Fruit fly (Drosophila melanogaster) whole organism, wandering third instar larva: ENCODE measurements around the gene CG14443.

Source experiments
- CG9705 ChIP-seq: fragments of 200-800 bp; sonication (Bioruptor generic); optimal IDR thresholded peaks from 2 replicates; lab custom pipeline; 2018; ENCODE audit warnings: missing biosample characterization, mild to moderate bottlenecking, missing genetic modification characterization
- Dfd ChIP-seq: fragments of >200 bp; optimal IDR thresholded peaks from 2 replicates; lab custom pipeline; 2017; ENCODE audit warnings: missing biosample characterization, missing genetic modification characterization
- Dif ChIP-seq: fragments of 200-275, 200-300 bp; sonication (Bioruptor generic); optimal IDR thresholded peaks from 2 replicates; lab custom pipeline; 2018; ENCODE audit warnings: missing biosample characterization, missing genetic modification characterization; ENCODE audit not compliant: partially characterized antibody
- GATAd ChIP-seq: sonication (Bioruptor generic); optimal IDR thresholded peaks from 2 replicates; lab custom pipeline; 2016; ENCODE audit warnings: missing biosample characterization, missing genetic modification characterization
- HLH106 ChIP-seq: fragments of 200-800 bp; optimal IDR thresholded peaks from 3 replicates; lab custom pipeline; 2019; ENCODE audit warnings: missing biosample characterization, mild to moderate bottlenecking, missing genetic modification characterization, moderate library complexity
- Hnf4 ChIP-seq: fragments of 200-800 bp; sonication (Bioruptor generic); optimal IDR thresholded peaks from 2 replicates; lab custom pipeline; 2016; ENCODE audit warnings: missing biosample characterization, mild to moderate bottlenecking, missing genetic modification characterization
- Hr78 ChIP-seq: fragments of >200 bp; optimal IDR thresholded peaks from 2 replicates; lab custom pipeline; 2017; ENCODE audit warnings: missing biosample characterization, missing genetic modification characterization
- Hr83 ChIP-seq: fragments of 200-300 bp; sonication (Bioruptor generic); optimal IDR thresholded peaks from 2 replicates; lab custom pipeline; 2016; ENCODE audit warnings: missing biosample characterization, mild to moderate bottlenecking, missing genetic modification characterization, moderate library complexity; ENCODE audit not compliant: poor library complexity, severe bottlenecking
- Jra ChIP-seq: sonication (Bioruptor generic); optimal IDR thresholded peaks from 2 replicates; lab custom pipeline; 2016; ENCODE audit warnings: missing biosample characterization, missing genetic modification characterization
- Mio ChIP-seq: sonication (Bioruptor generic); optimal IDR thresholded peaks from 2 replicates; lab custom pipeline; 2016; ENCODE audit warnings: missing biosample characterization, missing genetic modification characterization
- Myc ChIP-seq: fragments of >200 bp; optimal IDR thresholded peaks from 2 replicates; lab custom pipeline; 2017
- N ChIP-seq: fragments of >200 bp; optimal IDR thresholded peaks from 2 replicates; lab custom pipeline; 2018; ENCODE audit warnings: missing biosample characterization, missing external identifiers, missing genetic modification characterization
- OdsH ChIP-seq: fragments of 200-800 bp; sonication (Bioruptor generic); optimal IDR thresholded peaks from 2 replicates; lab custom pipeline; 2016; ENCODE audit warnings: missing biosample characterization, mild to moderate bottlenecking, missing genetic modification characterization
- Rel ChIP-seq, 2 experiments: fragments of 200-800 bp; sonication (Bioruptor generic) in 1 of 2; optimal IDR thresholded peaks; 2 replicates in 1 of 2; 3 replicates in 1 of 2; lab custom pipeline; 2016 to 2019; ENCODE audit warnings: mild to moderate bottlenecking in 2 of 2, missing biosample characterization in 2 of 2, missing genetic modification characterization in 2 of 2, moderate library complexity in 1 of 2
- Sp1 ChIP-seq: fragments of 200-800 bp; sonication (Bioruptor generic); optimal IDR thresholded peaks from 3 replicates; lab custom pipeline; 2019; ENCODE audit warnings: missing biosample characterization, mild to moderate bottlenecking, missing genetic modification characterization, moderate library complexity
- br ChIP-seq: fragments of 200-800 bp; sonication (Bioruptor generic); optimal IDR thresholded peaks from 2 replicates; lab custom pipeline; 2016; ENCODE audit warnings: missing biosample characterization, missing genetic modification characterization
- brk ChIP-seq: fragments of 200-800 bp; sonication (Bioruptor generic); optimal IDR thresholded peaks from 2 replicates; lab custom pipeline; 2016; ENCODE audit warnings: missing biosample characterization, mild to moderate bottlenecking, missing genetic modification characterization
- dl ChIP-seq, 2 experiments: fragments of 175-275, 200-275 bp in 1 of 2; fragments of 200-275 bp in 1 of 2; sonication (Bioruptor generic); optimal IDR thresholded peaks; lab custom pipeline; 2018; ENCODE audit warnings: mild to moderate bottlenecking in 2 of 2, missing biosample characterization in 2 of 2, missing genetic modification characterization in 2 of 2, moderate library complexity in 2 of 2; ENCODE audit not compliant: partially characterized antibody in 2 of 2, insufficient read depth in 1 of 2
- dmrt93B ChIP-seq: fragments of 200-800 bp; sonication (Bioruptor generic); optimal IDR thresholded peaks from 2 replicates; lab custom pipeline; 2018; ENCODE audit warnings: missing biosample characterization, mild to moderate bottlenecking, missing genetic modification characterization
- dsf ChIP-seq: sonication (Bioruptor generic); optimal IDR thresholded peaks from 2 replicates; lab custom pipeline; 2016; ENCODE audit warnings: missing biosample characterization, missing genetic modification characterization, borderline replicate concordance
- ey ChIP-seq: fragments of 200-800 bp; sonication (Bioruptor generic); optimal IDR thresholded peaks from 2 replicates; lab custom pipeline; 2016; ENCODE audit warnings: missing biosample characterization, missing genetic modification characterization
- foxo ChIP-seq, 2 experiments: fragments of 200-800 bp; sonication (Bioruptor generic); optimal IDR thresholded peaks; 2 replicates in 1 of 2; 3 replicates in 1 of 2; lab custom pipeline; 2016 to 2017; ENCODE audit warnings: missing biosample characterization in 2 of 2, missing genetic modification characterization in 2 of 2
- fru ChIP-seq: fragments of 200-800 bp; sonication (Bioruptor generic); optimal IDR thresholded peaks from 3 replicates; lab custom pipeline; 2016; ENCODE audit warnings: missing biosample characterization, mild to moderate bottlenecking, missing genetic modification characterization
- h ChIP-seq: fragments of 200-800 bp; sonication (Bioruptor generic); optimal IDR thresholded peaks from 3 replicates; lab custom pipeline; 2016; ENCODE audit warnings: missing biosample characterization, mild to moderate bottlenecking, missing genetic modification characterization
- jim ChIP-seq: fragments of 175-275, 200-325 bp; sonication (Bioruptor generic); optimal IDR thresholded peaks from 2 replicates; lab custom pipeline; 2016; ENCODE audit warnings: missing biosample characterization, mild to moderate bottlenecking, missing genetic modification characterization
- lola ChIP-seq: fragments of >200 bp; optimal IDR thresholded peaks from 2 replicates; lab custom pipeline; 2017; ENCODE audit warnings: missing biosample characterization, missing genetic modification characterization
- pan ChIP-seq: fragments of >200 bp; optimal IDR thresholded peaks from 2 replicates; lab custom pipeline; 2017
- rgr ChIP-seq: fragments of 200-800 bp; sonication (Bioruptor generic); optimal IDR thresholded peaks from 3 replicates; lab custom pipeline; 2016; ENCODE audit warnings: missing biosample characterization, mild to moderate bottlenecking, missing genetic modification characterization
- sv ChIP-seq: fragments of 200-800 bp; sonication (Bioruptor generic); optimal IDR thresholded peaks from 3 replicates; lab custom pipeline; 2016; ENCODE audit warnings: missing biosample characterization, missing genetic modification characterization
- tai ChIP-seq: sonication (Bioruptor generic); optimal IDR thresholded peaks from 2 replicates; lab custom pipeline; 2016; ENCODE audit warnings: missing biosample characterization, missing genetic modification characterization
- usp ChIP-seq: fragments of >200 bp; optimal IDR thresholded peaks from 2 replicates; lab custom pipeline; 2017; ENCODE audit warnings: missing biosample characterization, missing genetic modification characterization
- woc ChIP-seq: sonication (Bioruptor generic); optimal IDR thresholded peaks from 2 replicates; lab custom pipeline; 2016; ENCODE audit warnings: missing biosample characterization, mild to moderate bottlenecking, missing genetic modification characterization

The CG14443 gene

DNA sequence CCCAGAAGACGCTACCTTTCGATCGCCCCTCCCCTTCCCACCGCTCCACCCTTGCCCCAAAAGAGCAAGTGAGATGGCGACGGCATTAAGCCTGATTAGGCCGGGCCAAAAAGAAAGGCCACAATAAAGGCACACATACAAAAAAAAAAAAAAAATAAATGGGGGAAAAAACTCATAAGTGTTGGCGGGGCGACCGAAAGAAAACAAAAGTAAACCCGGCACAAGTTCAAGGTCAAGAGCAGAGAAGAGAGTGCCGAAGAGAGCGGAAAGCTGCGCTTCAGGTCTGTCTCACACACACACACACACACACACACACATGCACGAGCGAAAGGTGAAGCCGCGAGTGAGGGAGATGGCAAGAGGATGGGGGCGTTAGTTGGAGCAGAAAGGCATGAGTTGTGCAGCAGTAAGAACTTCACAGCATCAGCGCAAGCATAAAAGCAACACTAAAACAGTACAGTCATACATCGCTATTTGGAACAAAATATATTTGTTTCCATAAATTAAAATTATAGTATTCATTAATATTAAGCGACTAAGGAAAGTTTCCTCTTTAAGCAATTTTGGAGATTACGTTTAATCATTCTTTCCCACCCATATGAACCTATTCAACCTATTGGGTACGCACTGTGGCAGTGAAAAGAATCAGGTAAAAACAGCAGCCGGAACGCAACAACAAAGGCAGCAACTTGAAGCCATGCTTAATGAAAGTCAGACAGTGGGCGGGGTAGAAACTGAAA lies 9.6 kb upstream of the CG14443 start (continued):
- TF ChIP-seq dmrt93B (GFP tag; lab: Kevin White, UChicago) (peak; percentile 71), Dfd (no peak), HLH106 (tag; lab: Kevin White, UChicago) (peak; percentile 90), jim (GFP tag; lab: Kevin White, UChicago) (no peak), sv (GFP tag; lab: Kevin White, UChicago) (no peak)

DNA sequence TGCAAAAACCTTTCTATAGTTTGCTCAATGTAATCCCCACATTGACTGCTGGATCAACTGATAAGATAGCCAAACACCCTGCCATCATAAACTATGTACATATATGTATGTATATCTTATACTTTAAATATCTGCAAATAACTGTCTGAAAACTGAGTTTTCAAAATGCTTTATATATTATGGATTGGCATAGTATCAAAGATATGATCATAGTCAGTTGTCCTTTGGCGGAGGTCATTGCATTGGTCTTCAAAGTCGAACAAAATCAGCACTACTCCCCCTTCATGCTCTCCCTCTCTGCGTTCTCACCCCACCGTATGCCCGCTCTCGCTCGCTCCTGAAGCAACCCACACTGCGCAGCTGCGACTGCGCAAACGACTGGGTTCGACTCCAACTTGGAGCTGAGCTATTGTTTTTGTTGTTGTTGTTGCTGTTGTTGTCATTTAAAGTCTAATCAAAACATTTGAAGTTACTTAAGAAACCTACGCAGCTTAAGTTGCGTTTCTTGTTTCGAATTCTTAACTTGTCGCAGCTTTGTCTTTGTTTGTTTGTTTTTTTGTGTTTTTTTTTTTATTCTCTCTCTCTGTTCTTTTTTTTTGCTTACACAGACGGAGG lies 8.7 kb upstream of the CG14443 start:
- TF ChIP-seq Hnf4 (no peak), foxo (GFP tag; optimal IDR thresholded peaks at IDR 0.05; lab: Kevin White, UChicago) (peak in 1 of 2 experiments; percentile 33), lola (GFP tag; lab: Kevin White, UChicago) (no peak), h (GFP tag; lab: Kevin White, UChicago) (peak; percentile 22), Hr78 (no peak), woc (GFP tag; lab: Kevin White, UChicago) (peak; percentile 11), Mio (GFP tag; lab: Kevin White, UChicago) (no peak), rgr (GFP tag; lab: Kevin White, UChicago) (peak; percentile 27), HLH106 (tag; lab: Kevin White, UChicago) (no peak), ey (GFP tag; lab: Kevin White, UChicago) (peak; percentile 36), Jra (GFP tag; lab: Kevin White, UChicago) (no peak), N (GFP tag; lab: Kevin White, UChicago) (no peak), br (GFP tag; lab: Kevin White, UChicago) (no peak), fru (GFP tag; lab: Kevin White, UChicago) (peak; percentile 29), sv (GFP tag; lab: Kevin White, UChicago) (no peak)

DNA sequence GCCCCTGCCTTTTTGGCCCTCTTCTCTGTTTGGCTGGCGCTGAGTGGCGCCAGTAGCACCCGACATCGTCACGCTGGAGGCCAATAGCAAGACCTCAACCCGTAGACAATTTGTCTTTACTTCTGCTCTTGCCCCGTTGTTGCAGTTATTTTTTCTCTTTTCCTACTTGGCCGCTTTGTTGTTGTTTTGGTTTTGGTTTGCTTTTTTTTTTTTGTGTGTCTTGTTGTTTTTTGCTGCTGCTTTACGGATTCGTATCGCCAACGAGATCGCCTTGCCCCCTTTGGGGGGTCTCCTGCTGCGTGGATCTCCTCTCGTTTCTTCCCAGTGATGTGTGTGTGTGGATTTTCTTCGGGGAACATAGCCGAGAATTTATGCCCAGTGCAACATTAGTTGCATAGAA lies 1.9 kb upstream of the CG14443 start:
- TF ChIP-seq dmrt93B (GFP tag; lab: Kevin White, UChicago) (no peak), pan (lab: Kevin White, UChicago) (no peak), foxo (GFP tag; optimal IDR thresholded peaks at IDR 0.05; lab: Kevin White, UChicago) (no peak), h (GFP tag; lab: Kevin White, UChicago) (no peak), Rel (GFP tag; optimal IDR thresholded peaks at IDR 0.05; lab: Kevin White, UChicago) (no peak), Rel (tag; optimal IDR thresholded peaks at IDR 0.05; lab: Kevin White, UChicago) (no peak), Hnf4 (no peak), Jra (GFP tag; lab: Kevin White, UChicago) (no peak), Sp1 (no peak), usp (GFP tag; lab: Kevin White, UChicago) (no peak), br (GFP tag; lab: Kevin White, UChicago) (no peak), dl (GFP tag; optimal IDR thresholded peaks at IDR 0.05; lab: Kevin White, UChicago; ENCODE audit: insufficient read depth in 1 of 2, partially characterized antibody in 2 of 2) (no peak), N (GFP tag; lab: Kevin White, UChicago) (no peak), CG9705 (GFP tag; lab: Kevin White, UChicago) (no peak), lola (GFP tag; lab: Kevin White, UChicago) (no peak), Dif (GFP tag; lab: Kevin White, UChicago) (no peak), Myc (lab: Kevin White, UChicago) (no peak)

DNA sequence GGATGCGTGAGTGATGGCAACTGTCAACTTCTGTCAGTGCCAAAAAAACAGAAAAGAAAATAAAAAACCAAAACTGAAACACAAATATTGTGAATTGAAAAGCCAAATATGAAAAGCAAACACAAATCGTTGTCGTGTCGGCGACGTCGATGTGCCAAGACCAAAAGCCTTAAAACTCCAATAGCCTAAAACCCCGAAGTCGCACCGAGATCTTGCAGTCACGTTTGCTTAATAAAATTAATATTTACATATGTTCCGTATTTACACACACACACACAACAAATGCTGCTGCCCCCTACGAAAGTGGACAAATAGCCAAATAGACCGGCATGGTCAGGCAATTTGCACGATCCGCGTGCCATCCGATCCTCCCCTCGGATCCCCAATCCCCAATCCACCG lies 4.4 kb downstream of the CG14443 start:
- TF ChIP-seq Hr83 (GFP tag; lab: Kevin White, UChicago), result no peak
- TF ChIP-seq OdsH (GFP tag; lab: Kevin White, UChicago), result no peak
- TF ChIP-seq woc (GFP tag; lab: Kevin White, UChicago), result no peak
- no peak for TF ChIP-seq h (GFP tag; lab: Kevin White, UChicago)
- TF ChIP-seq Myc (lab: Kevin White, UChicago), result no peak
- no peak for TF ChIP-seq jim (GFP tag; lab: Kevin White, UChicago)
- TF ChIP-seq GATAd (GFP tag; lab: Kevin White, UChicago), result no peak
- no peak for TF ChIP-seq dl (GFP tag; optimal IDR thresholded peaks at IDR 0.05; lab: Kevin White, UChicago; ENCODE audit: insufficient read depth in 1 of 2, partially characterized antibody in 2 of 2)
- TF ChIP-seq lola (GFP tag; lab: Kevin White, UChicago), result no peak
- no peak for TF ChIP-seq pan (lab: Kevin White, UChicago)
- no peak for TF ChIP-seq sv (GFP tag; lab: Kevin White, UChicago)
- TF ChIP-seq ey (GFP tag; lab: Kevin White, UChicago), result no peak
- TF ChIP-seq dsf (GFP tag; lab: Kevin White, UChicago), result no peak
- no peak for TF ChIP-seq Hr78
- TF ChIP-seq brk (GFP tag; lab: Kevin White, UChicago), result no peak
- no peak for TF ChIP-seq dmrt93B (GFP tag; lab: Kevin White, UChicago)
- TF ChIP-seq Jra (GFP tag; lab: Kevin White, UChicago), result no peak
- TF ChIP-seq tai (GFP tag; lab: Kevin White, UChicago), result no peak
- no peak for TF ChIP-seq br (GFP tag; lab: Kevin White, UChicago)
- no peak for TF ChIP-seq N (GFP tag; lab: Kevin White, UChicago)
